Worm (Caenorhabditis elegans): Measurements from ENCODE around the gene T23F11.2.

The T23F11.2 gene

DNA sequence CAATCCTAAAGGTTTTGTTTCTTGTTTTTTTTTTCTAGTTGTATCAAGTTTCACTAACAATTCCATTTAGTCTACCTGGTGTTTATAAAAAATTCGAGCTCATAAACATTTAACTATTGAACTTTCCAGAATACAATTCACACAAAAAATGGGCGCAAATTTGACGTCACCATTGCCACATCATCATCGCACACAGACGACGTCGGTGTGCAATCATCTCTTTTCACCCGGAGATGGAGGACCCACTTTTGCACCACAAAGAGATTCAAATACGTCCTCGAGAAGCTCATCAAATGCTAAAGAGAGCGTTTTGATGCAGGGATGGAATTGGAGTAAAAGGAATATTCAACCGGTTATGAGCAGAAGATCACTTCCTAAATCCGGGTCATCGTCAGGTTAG is 4.1 kb upstream of the T23F11.2 start:
- TF ChIP-seq pqm-1 (tag; optimal IDR thresholded peaks at IDR 0.05) (no peak), nhr-76 (tag; optimal IDR thresholded peaks at IDR 0.05) (no peak), elt-3 (tag; optimal IDR thresholded peaks at IDR 0.05) (no peak), tbx-2 (tag; optimal IDR thresholded peaks at IDR 0.05) (no peak), nhr-43 (tag; optimal IDR thresholded peaks at IDR 0.05; ENCODE audit: poor library complexity, severe bottlenecking) (no peak), ztf-11 (tag; optimal IDR thresholded peaks at IDR 0.05) (no peak), ZK546.5 (tag; optimal IDR thresholded peaks at IDR 0.05) (no peak), zag-1 (tag; optimal IDR thresholded peaks at IDR 0.05) (no peak), nhr-28 (tag; optimal IDR thresholded peaks at IDR 0.05) (no peak), egl-5 (tag; optimal IDR thresholded peaks at IDR 0.05) (no peak), nhr-237 (tag; optimal IDR thresholded peaks at IDR 0.05) (no peak)

DNA sequence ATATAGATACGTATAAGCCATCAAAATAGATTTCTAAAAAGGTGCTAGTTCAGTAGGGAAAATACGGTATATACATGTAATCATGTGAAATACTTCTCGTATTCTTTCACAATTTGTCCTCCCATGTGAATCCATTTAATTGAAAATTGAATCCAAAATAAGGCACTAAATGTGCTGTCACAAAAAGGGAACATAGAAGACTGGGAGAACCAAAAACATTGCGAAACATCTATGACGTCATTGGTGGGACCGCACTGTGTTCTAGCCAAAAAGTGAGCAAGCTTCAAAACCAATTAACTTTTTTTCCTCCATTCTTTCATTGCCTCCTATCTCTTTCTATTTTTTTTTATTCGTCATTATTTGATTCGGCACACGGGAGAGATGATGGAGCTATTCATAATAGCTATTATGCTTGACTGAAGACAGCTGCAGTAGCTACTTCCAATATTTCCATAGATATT is 3.1 kb upstream of the T23F11.2 start, which contains the start of gene cdka-1:
TSS of gene cdka-1 (plus strand) at position 411 of the 461 bp plus-strand sequence.
- TF ChIP-seq sea-2 (GFP tag; optimal IDR thresholded peaks at IDR 0.05) (no peak), egl-5 (tag; optimal IDR thresholded peaks at IDR 0.05) (no peak), lin-39 (tag; optimal IDR thresholded peaks at IDR 0.05) (peak; percentile 36), ztf-11 (tag; optimal IDR thresholded peaks at IDR 0.05) (no peak), lsy-12 (tag; optimal IDR thresholded peaks at IDR 0.05) (no peak), nhr-28 (tag; optimal IDR thresholded peaks at IDR 0.05) (no peak), nfya-1 (tag; optimal IDR thresholded peaks at IDR 0.05; ENCODE audit: insufficient read depth) (peak; percentile 38)

DNA sequence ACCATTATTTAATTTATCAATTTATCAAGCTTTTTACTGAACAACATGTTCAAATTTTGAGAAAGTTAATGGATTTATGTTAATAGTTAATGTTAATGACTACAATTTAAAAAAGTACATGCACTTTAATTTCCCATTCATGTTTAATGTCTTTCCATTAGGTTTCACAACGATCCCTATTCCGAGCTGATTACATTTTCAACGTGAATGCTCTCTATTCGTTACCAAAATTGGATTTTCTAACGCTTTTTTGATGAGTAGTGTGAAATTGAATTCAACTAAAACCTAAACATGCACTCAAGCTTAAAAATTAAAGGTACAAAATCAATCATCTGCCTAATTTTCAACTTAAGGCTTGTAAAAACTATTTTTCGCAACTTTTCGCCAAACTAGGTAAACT is 2.1 kb upstream of the T23F11.2 start:
- TF ChIP-seq nhr-77 (tag; optimal IDR thresholded peaks at IDR 0.05) (no peak), nhr-67 (tag; optimal IDR thresholded peaks at IDR 0.05) (no peak), daf-12 (tag; optimal IDR thresholded peaks at IDR 0.05) (no peak), fkh-10 (GFP tag; optimal IDR thresholded peaks at IDR 0.05) (no peak), pha-4 (tag; optimal IDR thresholded peaks at IDR 0.05) (no peak), nhr-237 (tag; optimal IDR thresholded peaks at IDR 0.05) (no peak), aly-2 (tag; optimal IDR thresholded peaks at IDR 0.05) (no peak), ztf-11 (tag; optimal IDR thresholded peaks at IDR 0.05) (no peak), lin-15B (tag; optimal IDR thresholded peaks at IDR 0.05) (no peak)

DNA sequence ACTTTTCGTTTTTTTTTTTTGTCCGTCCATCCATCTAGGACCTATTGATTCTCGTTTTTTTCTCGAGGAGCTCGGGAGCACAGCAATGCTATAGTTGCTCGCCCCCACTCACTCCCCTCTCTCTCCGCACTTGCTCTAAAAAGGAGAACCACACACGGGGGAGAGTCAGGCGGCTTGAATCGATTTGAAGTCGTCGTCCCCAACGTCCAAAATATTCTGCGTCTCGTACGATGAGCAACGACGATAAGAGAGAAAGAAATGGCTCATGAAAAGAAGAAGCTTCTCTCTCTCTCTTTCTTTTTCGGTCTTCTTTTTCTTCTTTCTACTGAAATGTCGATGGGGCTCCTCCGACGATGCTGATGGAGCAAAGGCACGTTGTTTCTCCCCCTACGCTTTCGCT is 1.1 kb upstream of the T23F11.2 start:
- TF ChIP-seq mml-1 (tag; optimal IDR thresholded peaks at IDR 0.05): no peak
- TF ChIP-seq hmg-11 (tag; optimal IDR thresholded peaks at IDR 0.05): peak; percentile 76
- TF ChIP-seq ama-1 (optimal IDR thresholded peaks at IDR 0.05): no peak
- TF ChIP-seq fos-1 (tag; optimal IDR thresholded peaks at IDR 0.05): no peak
- no peak for TF ChIP-seq ceh-9 (tag; optimal IDR thresholded peaks at IDR 0.05)
- no peak for TF ChIP-seq pqm-1 (tag; optimal IDR thresholded peaks at IDR 0.05)
- TF ChIP-seq lin-39 (tag; optimal IDR thresholded peaks at IDR 0.05): peak; percentile 85
- no peak for TF ChIP-seq ceh-16 (tag; optimal IDR thresholded peaks at IDR 0.05)
- peak; percentile 67 for TF ChIP-seq fkh-10 (GFP tag; optimal IDR thresholded peaks at IDR 0.05)
- no peak for TF ChIP-seq nhr-76 (tag; optimal IDR thresholded peaks at IDR 0.05)
- no peak for TF ChIP-seq eor-1 (tag; optimal IDR thresholded peaks at IDR 0.05)
- TF ChIP-seq nfya-1 (tag; optimal IDR thresholded peaks at IDR 0.05; ENCODE audit: insufficient read depth): peak; percentile 81
- peak; percentile 48 for TF ChIP-seq mdl-1 (tag; optimal IDR thresholded peaks at IDR 0.05)
- TF ChIP-seq nhr-28 (tag; optimal IDR thresholded peaks at IDR 0.05): no peak
- TF ChIP-seq daf-12 (tag; optimal IDR thresholded peaks at IDR 0.05): no peak
- no peak for TF ChIP-seq unc-39 (tag; optimal IDR thresholded peaks at IDR 0.05)
- peak; percentile 31 for TF ChIP-seq lin-15B (tag; optimal IDR thresholded peaks at IDR 0.05)
- TF ChIP-seq skn-1 (tag; optimal IDR thresholded peaks at IDR 0.05): no peak
- peak; percentile 8 for TF ChIP-seq tbx-2 (tag; optimal IDR thresholded peaks at IDR 0.05)
- TF ChIP-seq ZK546.5 (tag; optimal IDR thresholded peaks at IDR 0.05): no peak
- TF ChIP-seq fkh-2 (tag; optimal IDR thresholded peaks at IDR 0.05): no peak
- no peak for TF ChIP-seq lsy-12 (tag; optimal IDR thresholded peaks at IDR 0.05)
- no peak for TF ChIP-seq ztf-4 (tag; optimal IDR thresholded peaks at IDR 0.05)
- no peak for TF ChIP-seq nhr-11 (tag; optimal IDR thresholded peaks at IDR 0.05)
- no peak for TF ChIP-seq zag-1 (tag; optimal IDR thresholded peaks at IDR 0.05)
- peak; percentile 42 for TF ChIP-seq ceh-28 (tag; optimal IDR thresholded peaks at IDR 0.05)
- TF ChIP-seq sea-2 (GFP tag; optimal IDR thresholded peaks at IDR 0.05): no peak
- no peak for TF ChIP-seq jun-1 (tag; optimal IDR thresholded peaks at IDR 0.05)
- TF ChIP-seq ztf-11 (tag; optimal IDR thresholded peaks at IDR 0.05): no peak
- no peak for TF ChIP-seq pha-4 (tag; optimal IDR thresholded peaks at IDR 0.05)
- no peak for TF ChIP-seq egl-27 (tag; optimal IDR thresholded peaks at IDR 0.05)
- no peak for TF ChIP-seq nhr-12 (tag; optimal IDR thresholded peaks at IDR 0.05)
- no peak for TF ChIP-seq nhr-67 (tag; optimal IDR thresholded peaks at IDR 0.05)
- no peak for TF ChIP-seq R02D3.7 (tag; optimal IDR thresholded peaks at IDR 0.05)
- TF ChIP-seq elt-1 (tag; optimal IDR thresholded peaks at IDR 0.05): peak; percentile 9
- TF ChIP-seq nhr-237 (tag; optimal IDR thresholded peaks at IDR 0.05): no peak
- TF ChIP-seq egl-5 (tag; optimal IDR thresholded peaks at IDR 0.05): no peak
- peak; percentile 49 for TF ChIP-seq snpc-4 (tag; optimal IDR thresholded peaks at IDR 0.05)
- TF ChIP-seq unc-62 (GFP tag; optimal IDR thresholded peaks at IDR 0.05): no peak
